Fruit fly (Drosophila melanogaster): ENCODE data around the gene CG31688.

The CG31688 gene

DNA sequence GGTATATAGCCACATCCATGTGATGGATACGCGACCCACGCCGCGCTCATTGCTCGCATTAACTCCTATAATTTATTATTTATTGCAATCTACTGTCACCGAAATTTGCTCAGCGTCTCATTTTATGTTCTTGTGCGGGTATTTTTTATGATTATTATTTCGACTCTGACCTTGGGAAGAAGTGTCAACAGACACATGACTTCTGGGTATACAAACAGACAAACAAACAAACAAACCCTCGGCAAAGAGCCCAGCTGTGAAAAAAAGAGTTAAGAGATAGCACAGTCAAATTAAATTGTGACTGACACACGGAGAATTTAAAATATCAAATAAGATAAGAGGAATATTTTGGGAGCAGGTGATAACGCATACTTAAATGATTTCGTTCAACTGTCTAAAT is 36.0 kb upstream of the CG31688 start (continued):
- no peak for TF ChIP-seq bbx (GFP tag; IDR thresholded peaks at IDR 0.05; ENCODE audit: partially characterized antibody)
- TF ChIP-seq bab2 (GFP tag; optimal IDR thresholded peaks at IDR 0.05): no peak
- no peak for TF ChIP-seq nerfin-2 (GFP tag; IDR thresholded peaks at IDR 0.05; ENCODE audit: partially characterized antibody)
- no peak for TF ChIP-seq Gsc (GFP tag; IDR thresholded peaks at IDR 0.05)
- TF ChIP-seq ab (GFP tag; optimal IDR thresholded peaks at IDR 0.05): no peak
- no peak for TF ChIP-seq CG1024 (GFP tag; IDR thresholded peaks at IDR 0.05)
- no peak for TF ChIP-seq hth (optimal IDR thresholded peaks at IDR 0.05)
- TF ChIP-seq CG7928 (GFP tag; optimal IDR thresholded peaks at IDR 0.05): no peak
- no peak for TF ChIP-seq luna (GFP tag; optimal IDR thresholded peaks at IDR 0.05)
- TF ChIP-seq br (optimal IDR thresholded peaks at IDR 0.05): no peak
- TF ChIP-seq Taf1 (GFP tag; IDR thresholded peaks at IDR 0.05): no peak
- TF ChIP-seq dmrt11E (tag; optimal IDR thresholded peaks at IDR 0.05): no peak
- no peak for TF ChIP-seq BEAF-32 (GFP tag; optimal IDR thresholded peaks at IDR 0.05)
- peak; percentile 10 for TF ChIP-seq MTF-1 (GFP tag; optimal IDR thresholded peaks at IDR 0.05; ENCODE audit: borderline replicate concordance)
- TF ChIP-seq CG2712 (tag; optimal IDR thresholded peaks at IDR 0.05): no peak
- TF ChIP-seq emc (GFP tag; optimal IDR thresholded peaks at IDR 0.05): no peak
- peak; percentile 29 for TF ChIP-seq CG6813 (GFP tag; optimal IDR thresholded peaks at IDR 0.05)
- no peak for TF ChIP-seq slou (GFP tag; optimal IDR thresholded peaks at IDR 0.05)
- TF ChIP-seq fd3F (GFP tag; optimal IDR thresholded peaks at IDR 0.05): no peak
- TF ChIP-seq Hey (tag; optimal IDR thresholded peaks at IDR 0.05): no peak
- no peak for TF ChIP-seq B-H1 (GFP tag; IDR thresholded peaks at IDR 0.05)
- no peak for TF ChIP-seq slbo (GFP tag; IDR thresholded peaks at IDR 0.05)
- TF ChIP-seq ham (GFP tag; IDR thresholded peaks at IDR 0.05): no peak
- no peak for TF ChIP-seq phol (tag; optimal IDR thresholded peaks at IDR 0.05)
- no peak for TF ChIP-seq pfk (GFP tag; optimal IDR thresholded peaks at IDR 0.05)
- TF ChIP-seq btn (GFP tag; optimal IDR thresholded peaks at IDR 0.05): no peak
- no peak for TF ChIP-seq trem (tag; optimal IDR thresholded peaks at IDR 0.05)
- no peak for TF ChIP-seq CG13775 (GFP tag; optimal IDR thresholded peaks at IDR 0.05)
- peak; percentile 32 for TF ChIP-seq sug (tag; optimal IDR thresholded peaks at IDR 0.05)
- no peak for TF ChIP-seq CG8765 (GFP tag; IDR thresholded peaks at IDR 0.05)
- TF ChIP-seq CG15514 (GFP tag; optimal IDR thresholded peaks at IDR 0.05): peak; percentile 20
- TF ChIP-seq p53 (GFP tag; optimal IDR thresholded peaks at IDR 0.05): no peak
- no peak for TF ChIP-seq repo (GFP tag; optimal IDR thresholded peaks at IDR 0.05)
- no peak for TF ChIP-seq abd-A (tag; optimal IDR thresholded peaks at IDR 0.05)
- TF ChIP-seq Aef1 (GFP tag; IDR thresholded peaks at IDR 0.05): no peak
- TF ChIP-seq TFAM (GFP tag; optimal IDR thresholded peaks at IDR 0.05): no peak
- no peak for TF ChIP-seq z (GFP tag; IDR thresholded peaks at IDR 0.05)
- no peak for TF ChIP-seq CG6654 (GFP tag; optimal IDR thresholded peaks at IDR 0.05)
- no peak for TF ChIP-seq ara (GFP tag; IDR thresholded peaks at IDR 0.05)
- no peak for TF ChIP-seq tx (GFP tag; optimal IDR thresholded peaks at IDR 0.05)
- TF ChIP-seq lab (GFP tag; optimal IDR thresholded peaks at IDR 0.05): peak; percentile 69
- TF ChIP-seq Ets97D (GFP tag; optimal IDR thresholded peaks at IDR 0.05): no peak
- peak; percentile 43 for TF ChIP-seq CG12071 (GFP tag; optimal IDR thresholded peaks at IDR 0.05)
- TF ChIP-seq psq (GFP tag; optimal IDR thresholded peaks at IDR 0.05): no peak
- TF ChIP-seq sr (GFP tag; IDR thresholded peaks at IDR 0.05): no peak
- no peak for TF ChIP-seq her (GFP tag; optimal IDR thresholded peaks at IDR 0.05)
- TF ChIP-seq NC2β (GFP tag; optimal IDR thresholded peaks at IDR 0.05): no peak
- no peak for TF ChIP-seq Doc3 (GFP tag; IDR thresholded peaks at IDR 0.05; ENCODE audit: partially characterized antibody)
- TF ChIP-seq Eip74EF (GFP tag; optimal IDR thresholded peaks at IDR 0.05): no peak
- TF ChIP-seq kah (GFP tag; optimal IDR thresholded peaks at IDR 0.05): no peak
- no peak for TF ChIP-seq CG9932 (GFP tag; IDR thresholded peaks at IDR 0.05)
- TF ChIP-seq zfh2 (GFP tag; optimal IDR thresholded peaks at IDR 0.05): no peak
- TF ChIP-seq Ada2b (GFP tag; IDR thresholded peaks at IDR 0.05): no peak
